Fruit fly (Drosophila melanogaster) Kc167 (cell line): ENCODE data around the gene CG13919.

Experiments used
- Myc ChIP-seq: fragments of >200 bp; optimal IDR thresholded peaks from 2 replicates; lab custom pipeline; 2017; ENCODE audit warnings: missing external identifiers
- h ChIP-seq: fragments of >200 bp; optimal IDR thresholded peaks from 3 replicates; lab custom pipeline; 2018; ENCODE audit warnings: missing external identifiers
- insv ChIP-seq: fragments of >200 bp; optimal IDR thresholded peaks from 3 replicates; lab custom pipeline; 2018; ENCODE audit warnings: missing external identifiers
- psq ChIP-seq: fragments of >200 bp; optimal IDR thresholded peaks from 2 replicates; lab custom pipeline; 2017; ENCODE audit warnings: missing external identifiers
- ttk ChIP-seq: sonication (Bioruptor generic); optimal IDR thresholded peaks from 2 replicates; lab custom pipeline; 2017; ENCODE audit warnings: missing external identifiers

DNA sequence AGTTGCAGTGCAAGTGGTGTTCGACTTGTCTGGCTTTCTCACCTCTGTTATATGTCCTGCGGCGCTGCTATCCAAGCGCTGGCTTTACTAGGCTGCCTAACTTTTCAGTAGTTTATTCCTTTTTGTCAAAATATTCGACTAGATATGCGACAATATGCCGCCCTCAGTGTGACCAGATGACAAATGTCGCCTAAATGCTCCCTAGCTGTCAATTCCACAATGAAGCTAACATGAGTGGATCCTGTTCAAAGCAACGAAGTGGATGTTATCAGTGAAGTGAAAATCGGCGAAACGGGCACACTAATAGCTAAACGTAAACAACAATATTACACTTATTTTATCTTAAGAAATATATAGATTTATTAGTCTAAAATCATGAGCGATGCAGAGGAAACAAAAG, 19.6 kb downstream of the CG13919 start, which contains the start of the genes Srrm234 and CG7974:
- TF ChIP-seq psq (lab: Kevin White, UChicago) (no peak), insv (lab: Kevin White, UChicago) (no peak), ttk (no peak), Myc (lab: Kevin White, UChicago) (no peak), h (lab: Kevin White, UChicago) (no peak)
